Worm (Caenorhabditis elegans) whole organism, mixed stage, embryonic: ENCODE results near the gene F35H12.1.
A peak's percentile ranks its signal among the peaks of the same experiment; 100 is the strongest.

Experiments used
- M03D4.4 ChIP-seq: sonication (generic microtip); optimal IDR thresholded peaks from 2 replicates; lab custom pipeline; 2017; ENCODE audit warnings: mild to moderate bottlenecking, missing genetic modification characterization, missing compliant biosample characterization
- bed-3 ChIP-seq: fragments of 200-800 bp; sonication (Bioruptor generic); optimal IDR thresholded peaks from 3 replicates; lab custom pipeline; 2018; ENCODE audit warnings: mild to moderate bottlenecking, missing genetic modification characterization, moderate library complexity, missing compliant biosample characterization
- ceh-39 ChIP-seq: fragments of 150-350 bp; optimal IDR thresholded peaks from 2 replicates; lab custom pipeline; 2014; ENCODE audit warnings: missing biosample characterization, missing genetic modification characterization
- ceh-43 ChIP-seq: fragments of 200-800 bp; sonication (Bioruptor generic); optimal IDR thresholded peaks from 2 replicates; lab custom pipeline; 2018; ENCODE audit warnings: mild to moderate bottlenecking, missing genetic modification characterization, moderate library complexity, missing compliant biosample characterization
- ceh-83 ChIP-seq: fragments of 200-800 bp; sonication (Bioruptor generic); optimal IDR thresholded peaks from 2 replicates; lab custom pipeline; 2018; ENCODE audit warnings: mild to moderate bottlenecking, missing genetic modification characterization, missing compliant biosample characterization
- ces-1 ChIP-seq: fragments of 150-350 bp; optimal IDR thresholded peaks from 2 replicates; lab custom pipeline; 2014; ENCODE audit warnings: missing biosample characterization, missing genetic modification reagents, missing genetic modification characterization
- cnd-1 ChIP-seq: fragments of 200-800 bp; sonication (Bioruptor generic); optimal IDR thresholded peaks from 2 replicates; lab custom pipeline; 2018; ENCODE audit warnings: mild to moderate bottlenecking, missing genetic modification characterization, missing compliant biosample characterization
- drap-1 ChIP-seq: fragments of 200-800 bp; sonication (Bioruptor generic); optimal IDR thresholded peaks from 3 replicates; lab custom pipeline; 2018; ENCODE audit warnings: mild to moderate bottlenecking, missing genetic modification characterization, missing compliant biosample characterization
- elt-1 ChIP-seq: sonication (generic microtip); optimal IDR thresholded peaks from 2 replicates; lab custom pipeline; 2017; ENCODE audit warnings: missing genetic modification characterization, mild to moderate bottlenecking, missing compliant biosample characterization, antibody characterized with exemption, moderate library complexity, borderline replicate concordance; ENCODE audit not compliant: insufficient read depth
- elt-3 ChIP-seq: fragments of 150-350 bp; optimal IDR thresholded peaks from 2 replicates; lab custom pipeline; 2014; ENCODE audit warnings: missing biosample characterization, missing genetic modification characterization
- flh-1 ChIP-seq: fragments of 200-800 bp; sonication (Bioruptor generic); optimal IDR thresholded peaks from 2 replicates; lab custom pipeline; 2018; ENCODE audit warnings: mild to moderate bottlenecking, missing genetic modification characterization, moderate library complexity, missing compliant biosample characterization
- ham-2 ChIP-seq: fragments of 200-800 bp; sonication (Bioruptor generic); optimal IDR thresholded peaks from 2 replicates; lab custom pipeline; 2018; ENCODE audit warnings: mild to moderate bottlenecking, missing genetic modification characterization, missing compliant biosample characterization
- hlh-1 ChIP-seq: fragments of 150-350 bp; optimal IDR thresholded peaks from 2 replicates; lab custom pipeline; 2014; ENCODE audit warnings: missing biosample characterization, missing genetic modification reagents, missing genetic modification characterization
- lin-13 ChIP-seq: fragments of 150-350 bp; optimal IDR thresholded peaks from 2 replicates; lab custom pipeline; 2014; ENCODE audit warnings: missing biosample characterization, missing genetic modification characterization
- lin-32 ChIP-seq: fragments of 200-800 bp; sonication (Bioruptor generic); optimal IDR thresholded peaks from 2 replicates; lab custom pipeline; 2018; ENCODE audit warnings: mild to moderate bottlenecking, missing genetic modification characterization, missing compliant biosample characterization
- lsy-2 ChIP-seq: fragments of 150-350 bp; optimal IDR thresholded peaks from 2 replicates; lab custom pipeline; 2014; ENCODE audit warnings: missing biosample characterization, missing genetic modification characterization
- mab-5 ChIP-seq: fragments of 150-350 bp; optimal IDR thresholded peaks from 2 replicates; lab custom pipeline; 2014; ENCODE audit warnings: missing biosample characterization, missing genetic modification characterization
- mep-1 ChIP-seq: fragments of 150-350 bp; optimal IDR thresholded peaks from 2 replicates; lab custom pipeline; 2017; ENCODE audit warnings: missing biosample characterization, missing genetic modification reagents, missing genetic modification characterization, inconsistent platforms
- mls-2 ChIP-seq: sonication (generic microtip); optimal IDR thresholded peaks from 2 replicates; lab custom pipeline; 2016; ENCODE audit warnings: mild to moderate bottlenecking, missing genetic modification characterization, moderate library complexity, missing compliant biosample characterization
- nhr-12 ChIP-seq: fragments of 150-350 bp; optimal IDR thresholded peaks from 2 replicates; lab custom pipeline; 2014; ENCODE audit warnings: missing biosample characterization, missing genetic modification characterization
- nhr-2 ChIP-seq: fragments of 150-350 bp; optimal IDR thresholded peaks from 2 replicates; lab custom pipeline; 2014; ENCODE audit warnings: missing biosample characterization, missing genetic modification characterization
- nhr-237 ChIP-seq: fragments of 150-350 bp; optimal IDR thresholded peaks from 2 replicates; lab custom pipeline; 2014; ENCODE audit warnings: missing biosample characterization, missing genetic modification characterization
- nhr-28 ChIP-seq: fragments of 150-350 bp; optimal IDR thresholded peaks from 2 replicates; lab custom pipeline; 2014; ENCODE audit warnings: missing biosample characterization, missing genetic modification characterization
- nhr-76 ChIP-seq: sonication (generic microtip); optimal IDR thresholded peaks from 2 replicates; lab custom pipeline; 2017; ENCODE audit warnings: missing biosample characterization, missing genetic modification characterization
- pha-4 ChIP-seq: fragments of 150-350 bp; optimal IDR thresholded peaks from 2 replicates; lab custom pipeline; 2018; ENCODE audit warnings: missing biosample characterization, missing genetic modification reagents, missing genetic modification characterization
- sem-2 ChIP-seq: fragments of 200-800 bp; sonication (Bioruptor generic); optimal IDR thresholded peaks from 2 replicates; lab custom pipeline; 2018; ENCODE audit warnings: mild to moderate bottlenecking, missing genetic modification characterization, missing compliant biosample characterization
- snpc-4 ChIP-seq: fragments of 150-350 bp; optimal IDR thresholded peaks from 2 replicates; lab custom pipeline; 2014; ENCODE audit warnings: missing biosample characterization, missing genetic modification characterization
- sptf-1 ChIP-seq: sonication (generic microtip); optimal IDR thresholded peaks from 2 replicates; lab custom pipeline; 2017; ENCODE audit warnings: mild to moderate bottlenecking, missing genetic modification characterization, moderate library complexity, missing compliant biosample characterization
- tbx-8 ChIP-seq: fragments of 200-800 bp; sonication (Bioruptor generic); optimal IDR thresholded peaks from 2 replicates; lab custom pipeline; 2018; ENCODE audit warnings: mild to moderate bottlenecking, missing genetic modification characterization, moderate library complexity, missing compliant biosample characterization
- unc-120 ChIP-seq: sonication (generic microtip); optimal IDR thresholded peaks from 2 replicates; lab custom pipeline; 2017; ENCODE audit warnings: missing genetic modification characterization, missing compliant biosample characterization; ENCODE audit not compliant: poor library complexity, severe bottlenecking
- unc-39 ChIP-seq: fragments of 150-350 bp; optimal IDR thresholded peaks from 2 replicates; lab custom pipeline; 2014; ENCODE audit warnings: missing biosample characterization, missing genetic modification characterization
- unc-62 ChIP-seq: fragments of 150-350 bp; optimal IDR thresholded peaks from 2 replicates; lab custom pipeline; 2014; ENCODE audit warnings: missing biosample characterization, missing genetic modification reagents, missing genetic modification characterization
- zip-8 ChIP-seq: fragments of 150-350 bp; optimal IDR thresholded peaks from 2 replicates; lab custom pipeline; 2014; ENCODE audit warnings: missing biosample characterization, missing genetic modification characterization
- ztf-11 ChIP-seq: fragments of 150-350 bp; optimal IDR thresholded peaks from 2 replicates; lab custom pipeline; 2014; ENCODE audit warnings: missing biosample characterization, missing genetic modification characterization

F35H12.1 gene

ce11 chrX:949466-949865, 15.9 kb downstream of the F35H12.1 start:
- TF ChIP-seq ceh-43 (GFP tag; lab: Kevin White, UChicago): peak; percentile 4
- peak; percentile 85 for TF ChIP-seq lin-13
- no peak for TF ChIP-seq zip-8 (tag; lab: Kevin White, UChicago)
- peak; percentile 68 for TF ChIP-seq hlh-1 (tag; lab: Kevin White, UChicago)
- peak; percentile 96 for TF ChIP-seq ces-1 (GFP tag; lab: Kevin White, UChicago)
- no peak for TF ChIP-seq snpc-4 (tag; lab: Kevin White, UChicago)
- TF ChIP-seq ceh-39 (tag; lab: Kevin White, UChicago): peak; percentile 41
- peak; percentile 98 for TF ChIP-seq unc-120 (tag; lab: Kevin White, UChicago)
- peak; percentile 85 for TF ChIP-seq sptf-1 (tag; lab: Kevin White, UChicago)
- no peak for TF ChIP-seq nhr-28 (tag; lab: Kevin White, UChicago)
- TF ChIP-seq unc-62 (GFP tag; lab: Kevin White, UChicago): peak; percentile 93
- TF ChIP-seq mab-5 (tag; lab: Kevin White, UChicago): no peak
- peak; percentile 76 for TF ChIP-seq ztf-11 (tag; lab: Kevin White, UChicago)
- TF ChIP-seq nhr-76 (tag; lab: Kevin White, UChicago): no peak
- TF ChIP-seq ham-2 (GFP tag; lab: Kevin White, UChicago): peak; percentile 37
- TF ChIP-seq nhr-2 (tag; lab: Kevin White, UChicago): peak; percentile 69
- TF ChIP-seq elt-3 (tag; lab: Kevin White, UChicago): peak; percentile 29
- peak; percentile 56 for TF ChIP-seq elt-1
- TF ChIP-seq ceh-83 (GFP tag; lab: Kevin White, UChicago): no peak
- TF ChIP-seq lin-32: peak; percentile 6
- peak; percentile 90 for TF ChIP-seq pha-4 (tag; lab: Kevin White, UChicago)
- no peak for TF ChIP-seq flh-1
- peak; percentile 40 for TF ChIP-seq unc-39 (tag; lab: Kevin White, UChicago)
- TF ChIP-seq tbx-8: peak; percentile 25
- TF ChIP-seq mep-1 (tag; lab: Kevin White, UChicago): peak; percentile 91
- peak; percentile 71 for TF ChIP-seq cnd-1 (tag; lab: Kevin White, UChicago)
- TF ChIP-seq lsy-2: peak; percentile 79
- peak; percentile 90 for TF ChIP-seq nhr-237 (tag; lab: Kevin White, UChicago)
- TF ChIP-seq drap-1 (GFP tag; lab: Kevin White, UChicago): peak; percentile 87
- peak; percentile 29 for TF ChIP-seq bed-3 (GFP tag; lab: Kevin White, UChicago)
- TF ChIP-seq sem-2 (GFP tag; lab: Kevin White, UChicago): no peak
- TF ChIP-seq M03D4.4 (tag; lab: Kevin White, UChicago): peak; percentile 71
- no peak for TF ChIP-seq nhr-12
- TF ChIP-seq mls-2 (tag; lab: Kevin White, UChicago): peak; percentile 91

- no peak for TF ChIP-seq pha-4 (tag; lab: Kevin White, UChicago)
- no peak for TF ChIP-seq unc-120 (tag; lab: Kevin White, UChicago)
- no peak for TF ChIP-seq lin-13
- TF ChIP-seq ztf-11 (tag; lab: Kevin White, UChicago): no peak
- TF ChIP-seq, all 35 proteins: peak for 0
Observed at ce11 chrX:950482-950881, 16.9 kb downstream of the F35H12.1 start, which contains the start of gene arr-1. Gene arr-1 (plus strand): TSS chrX:950782.

ce11 chrX:952557-953083, 19.0 kb downstream of the F35H12.1 start:
- TF ChIP-seq ces-1 (GFP tag; lab: Kevin White, UChicago): peak; percentile 52
- peak; percentile 33 for TF ChIP-seq mls-2 (tag; lab: Kevin White, UChicago)
- no peak for TF ChIP-seq M03D4.4 (tag; lab: Kevin White, UChicago)
- TF ChIP-seq, all 35 proteins: peak for 2

ce11 chrX:954499-955061, 21.0 kb downstream of the F35H12.1 start, which contains the start of gene apm-3:
Gene apm-3 (plus strand): TSS chrX:954975.
- TF ChIP-seq ces-1 (GFP tag; lab: Kevin White, UChicago) (peak; percentile 82), unc-62 (GFP tag; lab: Kevin White, UChicago) (peak; percentile 3), flh-1 (no peak), sem-2 (GFP tag; lab: Kevin White, UChicago) (no peak), unc-39 (tag; lab: Kevin White, UChicago) (no peak), lsy-2 (peak; percentile 6), mep-1 (tag; lab: Kevin White, UChicago) (peak; percentile 51), M03D4.4 (tag; lab: Kevin White, UChicago) (no peak), sptf-1 (tag; lab: Kevin White, UChicago) (no peak), mab-5 (tag; lab: Kevin White, UChicago) (no peak), cnd-1 (tag; lab: Kevin White, UChicago) (no peak), nhr-12 (no peak), nhr-76 (tag; lab: Kevin White, UChicago) (no peak), nhr-2 (tag; lab: Kevin White, UChicago) (peak; percentile 5), lin-13 (peak; percentile 12)
- TF ChIP-seq, all 35 proteins: peak for 6
